Worm (Caenorhabditis elegans) whole organism, L4 larva: ENCODE data around the gene F09G2.1.

Experiments used
- aha-1 ChIP-seq: fragments of 150-350 bp; peaks from one replicate; lab custom pipeline; 2014; ENCODE audit warnings: missing biosample characterization, missing genetic modification characterization
- ceh-28 ChIP-seq: fragments of 150-350 bp; optimal IDR thresholded peaks from 2 replicates; lab custom pipeline; 2014; ENCODE audit warnings: missing biosample characterization, missing genetic modification reagents, missing genetic modification characterization
- cey-2 ChIP-seq: sonication (generic microtip); optimal IDR thresholded peaks from 3 replicates; lab custom pipeline; 2017; ENCODE audit warnings: missing genetic modification characterization, mild to moderate bottlenecking, missing compliant biosample characterization, antibody characterized with exemption, borderline replicate concordance; ENCODE audit not compliant: insufficient read depth
- dmd-6 ChIP-seq: fragments of 200-800 bp; sonication (Bioruptor generic); IDR thresholded peaks from 2 replicates; pipeline ENCODE4 v1.3.6; 2022; ENCODE audit warnings: missing genetic modification reagents, missing genetic modification characterization, missing compliant biosample characterization
- egl-27 ChIP-seq: sonication (generic microtip); optimal IDR thresholded peaks from 3 replicates; lab custom pipeline; 2017; ENCODE audit warnings: missing biosample characterization, missing genetic modification reagents, missing genetic modification characterization
- mdl-1 ChIP-seq, 2 experiments: fragments of 150-350 bp in 1 of 2; sonication (generic microtip) in 1 of 2; optimal IDR thresholded peaks; 2 replicates each; lab custom pipeline; 2014 to 2017; ENCODE audit warnings: missing biosample characterization in 2 of 2, missing genetic modification characterization in 2 of 2
- nhr-11 ChIP-seq: fragments of 150-350 bp; optimal IDR thresholded peaks from 2 replicates; lab custom pipeline; 2014; ENCODE audit warnings: missing biosample characterization, missing genetic modification characterization
- nhr-25 ChIP-seq: sonication (generic microtip); optimal IDR thresholded peaks from 2 replicates; lab custom pipeline; 2017; ENCODE audit warnings: missing genetic modification characterization, mild to moderate bottlenecking, missing compliant biosample characterization, antibody characterized with exemption, moderate library complexity, borderline replicate concordance; ENCODE audit not compliant: insufficient read depth
- pha-4 ChIP-seq, 2 experiments: fragments of 150-350 bp in 1 of 2; fragments of 200-800 bp in 1 of 2; sonication (Bioruptor generic) in 1 of 2; IDR thresholded peaks in 1 of 2; optimal IDR thresholded peaks in 1 of 2; 2 replicates each; pipeline versions ENCODE4 v1.3.6 to Lab custom; 2014 to 2022; ENCODE audit warnings: missing genetic modification characterization in 2 of 2, missing genetic modification reagents in 2 of 2, missing biosample characterization in 1 of 2, missing compliant biosample characterization in 1 of 2
- snpc-1.2 ChIP-seq: fragments of 200-800 bp; sonication (Bioruptor generic); IDR thresholded peaks from 2 replicates; pipeline ENCODE4 v1.3.6; 2022; ENCODE audit warnings: missing genetic modification reagents, missing genetic modification characterization, missing compliant biosample characterization
- ztf-7 ChIP-seq: fragments of 150-350 bp; optimal IDR thresholded peaks from 2 replicates; lab custom pipeline; 2014; ENCODE audit warnings: missing biosample characterization, missing genetic modification characterization

DNA sequence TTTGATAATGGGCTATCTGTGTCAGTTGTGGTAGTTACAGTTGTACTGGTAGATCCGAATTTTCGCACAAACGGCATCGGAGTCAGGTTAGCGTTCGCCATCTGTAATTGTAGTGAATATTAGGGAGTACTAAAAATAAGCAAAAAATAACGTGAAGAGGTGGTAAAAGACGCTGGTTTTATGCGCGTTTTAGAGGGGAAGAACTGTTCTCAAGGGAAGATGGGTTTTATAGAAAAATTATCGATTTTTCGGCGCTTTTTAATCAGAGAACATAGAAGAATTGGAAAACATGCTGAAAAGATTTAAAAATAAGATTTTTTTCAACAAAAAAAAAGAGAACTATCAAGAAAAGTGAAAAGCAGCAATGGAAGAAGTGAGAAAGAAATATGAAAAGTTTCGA is 23.1 kb downstream of the F09G2.1 start, which contains the start of gene C13F10.7:
- TF ChIP-seq pha-4 (GFP tag; IDR thresholded peaks at IDR 0.05; lab: Robert Waterston, UW) (no peak), pha-4 (tag; optimal IDR thresholded peaks at IDR 0.05; lab: Kevin White, UChicago) (no peak), mdl-1 (tag; optimal IDR thresholded peaks at IDR 0.05; lab: Kevin White, UChicago) (no peak), aha-1 (no peak), ceh-28 (tag; lab: Kevin White, UChicago) (peak; percentile 25), nhr-25 (tag; lab: Kevin White, UChicago) (no peak), cey-2 (tag; lab: Kevin White, UChicago) (no peak), ztf-7 (tag; lab: Kevin White, UChicago) (no peak), egl-27 (no peak), snpc-1.2 (no peak), dmd-6 (no peak), nhr-11 (no peak)
